Fruit fly (Drosophila melanogaster) whole organism: Measurements from ENCODE around the gene CG13843.

Experiments used
- Dll ChIP-seq: fragments of >200 bp; optimal IDR thresholded peaks from 2 replicates; lab custom pipeline; 2017
- EcR ChIP-seq, 2 experiments: fragments of >200 bp; optimal IDR thresholded peaks; 2 replicates each; lab custom pipeline; 2017; ENCODE audit warnings: missing biosample characterization in 2 of 2, missing genetic modification characterization in 2 of 2, missing genetic modification reagents in 2 of 2
- pan ChIP-seq: fragments of >200 bp; optimal IDR thresholded peaks from 2 replicates; lab custom pipeline; 2017

dm6 chr3R:22597344-22597954, 11.8 kb upstream of the CG13843 start:
- TF ChIP-seq EcR (GFP tag; optimal IDR thresholded peaks at IDR 0.05; lab: Kevin White, UChicago) (no peak), Dll (no peak), pan (lab: Kevin White, UChicago) (no peak)
